Fruit fly (Drosophila melanogaster): ENCODE measurements around the gene CG11983.

dm6 chr3R:9057398-9058058, 49.4 kb downstream of the CG11983 start:
- no peak for TF ChIP-seq psq (optimal IDR thresholded peaks at IDR 0.05)
- no peak for TF ChIP-seq pan (optimal IDR thresholded peaks at IDR 0.05)

Measured in whole organism.